Worm (Caenorhabditis elegans): ENCODE measurements around the gene JC8.7.

Gene JC8.7

ce11 chrIV:13297746-13298145 is 50.7 kb downstream of the JC8.7 start, which contains the start of the genes Y67H2A.2 and micu-1:
Gene Y67H2A.2 (minus strand): TSS chrIV:13297819.
Gene micu-1 (plus strand): TSS chrIV:13297926.
- TF ChIP-seq zfh-2 (GFP tag; conservative IDR thresholded peaks at IDR 0.05), result no peak
- 0 out of 2 replicates have a peak, but pooled peaks have one; percentile 33 for TF ChIP-seq B0336.3 (GFP tag; IDR thresholded peaks at IDR 0.05)
- no peak for TF ChIP-seq tlf-1 (GFP tag; optimal IDR thresholded peaks at IDR 0.05)
- peak; percentile 16 for TF ChIP-seq madf-10 (tag; optimal IDR thresholded peaks at IDR 0.05)
- peak; percentile 16 for TF ChIP-seq ceh-27 (GFP tag; optimal IDR thresholded peaks at IDR 0.05)
- TF ChIP-seq egl-18 (GFP tag; IDR thresholded peaks at IDR 0.05), result no peak
- TF ChIP-seq snpc-4 (GFP tag; optimal IDR thresholded peaks at IDR 0.05), result no peak
- peak in 2 of 4 experiments; percentile 30 to 59 for TF ChIP-seq snpc-4 (tag; optimal IDR thresholded peaks at IDR 0.05)
- no peak for TF ChIP-seq F10E7.11 (tag; optimal IDR thresholded peaks at IDR 0.05)
- TF ChIP-seq attf-6 (GFP tag; IDR thresholded peaks at IDR 0.05), result 0 out of 2 replicates have a peak, but pooled peaks have one; percentile 40
- TF ChIP-seq ceh-40 (GFP tag; IDR thresholded peaks at IDR 0.05), result no peak
- no peak for TF ChIP-seq Y67H2A.10 (GFP tag; conservative IDR thresholded peaks at IDR 0.05)
- no peak for TF ChIP-seq snpc-1.3 (tag; optimal IDR thresholded peaks at IDR 0.05; ENCODE audit: insufficient read depth)
- no peak for TF ChIP-seq K12H6.12 (tag; optimal IDR thresholded peaks at IDR 0.05)
- no peak for TF ChIP-seq C06A6.2 (GFP tag; conservative IDR thresholded peaks at IDR 0.05)
- TF ChIP-seq ZK185.1 (tag; optimal IDR thresholded peaks at IDR 0.05; ENCODE audit: poor library complexity, severe bottlenecking), result no peak
- TF ChIP-seq ceh-58 (GFP tag; IDR thresholded peaks at IDR 0.05), result no peak
- no peak for TF ChIP-seq mxl-1 (tag; optimal IDR thresholded peaks at IDR 0.05)
- TF ChIP-seq repo-1 (tag; optimal IDR thresholded peaks at IDR 0.05), result no peak
- TF ChIP-seq F23B12.7 (tag; optimal IDR thresholded peaks at IDR 0.05; ENCODE audit: insufficient read depth), result peak; percentile 3
- no peak for TF ChIP-seq hlh-26 (GFP tag; conservative IDR thresholded peaks at IDR 0.05)
- TF ChIP-seq let-607 (tag; optimal IDR thresholded peaks at IDR 0.05), result no peak
- no peak for TF ChIP-seq nhr-27 (tag; optimal IDR thresholded peaks at IDR 0.05)
- no peak for TF ChIP-seq ama-1 (optimal IDR thresholded peaks at IDR 0.05)
- no peak for TF ChIP-seq ama-1 (GFP tag; optimal IDR thresholded peaks at IDR 0.05)
- peak in 1 of 3 experiments; percentile 34 for TF ChIP-seq lin-35 (GFP tag; optimal IDR thresholded peaks at IDR 0.05)
- peak; percentile 11 for TF ChIP-seq snpc-3.4 (tag; optimal IDR thresholded peaks at IDR 0.05)
- TF ChIP-seq egrh-3 (GFP tag; IDR thresholded peaks at IDR 0.05), result no peak
- no peak for TF ChIP-seq F22D6.2 (tag; optimal IDR thresholded peaks at IDR 0.05)
- TF ChIP-seq D2030.7 (GFP tag; IDR thresholded peaks at IDR 0.05), result peak; percentile 23; the same call in 1 of the 2 replicates
- TF ChIP-seq mcd-1 (GFP tag; IDR thresholded peaks at IDR 0.05), result peak; percentile 99
- no peak for TF ChIP-seq bed-2 (GFP tag; IDR thresholded peaks at IDR 0.05)
- TF ChIP-seq F57A8.1 (GFP tag; optimal IDR thresholded peaks at IDR 0.05), result no peak
- peak; percentile 36 for TF ChIP-seq tbp1 (GFP tag; optimal IDR thresholded peaks at IDR 0.05)
- no peak for TF ChIP-seq cebp-1 (GFP tag; IDR thresholded peaks at IDR 0.05)
- TF ChIP-seq cebp-1 (tag; optimal IDR thresholded peaks at IDR 0.05), result peak; percentile 51
- peak; percentile 29; the same call in 1 of the 2 replicates for TF ChIP-seq nfyb-1 (GFP tag; IDR thresholded peaks at IDR 0.05)
- TF ChIP-seq K11D2.4 (GFP tag; IDR thresholded peaks at IDR 0.05), result peak; percentile 16; the same call in 1 of the 2 replicates
- no peak for TF ChIP-seq chd-7 (tag; optimal IDR thresholded peaks at IDR 0.05)
- TF ChIP-seq sdz-38 (tag; optimal IDR thresholded peaks at IDR 0.05), result no peak
- TF ChIP-seq pbrm-1 (GFP tag; IDR thresholded peaks at IDR 0.05), result peak; percentile 66; the same call in 1 of the 2 replicates
- no peak for TF ChIP-seq sptf-2 (GFP tag; optimal IDR thresholded peaks at IDR 0.05)
- peak; percentile 99 for TF ChIP-seq hmg-1.2 (GFP tag; IDR thresholded peaks at IDR 0.05)
- TF ChIP-seq dox-1 (GFP tag; IDR thresholded peaks at IDR 0.05), result peak; percentile 47
- 0 out of 2 replicates have a peak, but pooled peaks have one; percentile 32 for TF ChIP-seq madf-3 (GFP tag; IDR thresholded peaks at IDR 0.05)
- TF ChIP-seq akir-1 (GFP tag; optimal IDR thresholded peaks at IDR 0.05), result no peak
- TF ChIP-seq aptf-2 (GFP tag; conservative IDR thresholded peaks at IDR 0.05), result no peak
- no peak for TF ChIP-seq lin-26 (GFP tag; IDR thresholded peaks at IDR 0.05)
- TF ChIP-seq lin-54 (GFP tag; optimal IDR thresholded peaks at IDR 0.05), result peak; percentile 40
